Fruit fly (Drosophila melanogaster) whole organism, embryonic: ENCODE data around the gene CG9372.

Source experiments
- Atf-2 ChIP-seq: fragments of 200-800 bp; sonication (Bioruptor generic); optimal IDR thresholded peaks from 2 replicates; lab custom pipeline; 2016; ENCODE audit warnings: missing biosample characterization, missing genetic modification characterization
- BtbVII ChIP-seq: fragments of 200-800 bp; sonication (Bioruptor generic); optimal IDR thresholded peaks from 3 replicates; lab custom pipeline; 2017; ENCODE audit warnings: missing biosample characterization, mild to moderate bottlenecking, missing genetic modification characterization
- CG10979 ChIP-seq: fragments of 200-800 bp; sonication (Bioruptor generic); optimal IDR thresholded peaks from 2 replicates; lab custom pipeline; 2018; ENCODE audit warnings: missing biosample characterization, mild to moderate bottlenecking, missing genetic modification characterization, moderate library complexity
- CG12155 ChIP-seq: fragments of 200-800 bp; sonication (Bioruptor generic); optimal IDR thresholded peaks from 3 replicates; lab custom pipeline; 2016; ENCODE audit warnings: missing biosample characterization, missing genetic modification characterization
- CG12299 ChIP-seq: fragments of 200-800 bp; sonication (Bioruptor generic); optimal IDR thresholded peaks from 2 replicates; lab custom pipeline; 2018; ENCODE audit warnings: missing biosample characterization, mild to moderate bottlenecking, missing genetic modification characterization
- CG14965 ChIP-seq: fragments of 200-800 bp; sonication (Bioruptor generic); optimal IDR thresholded peaks from 2 replicates; lab custom pipeline; 2016; ENCODE audit warnings: missing biosample characterization, missing genetic modification characterization, borderline replicate concordance
- CG15011 ChIP-seq: fragments of 200-800 bp; sonication (Bioruptor generic); optimal IDR thresholded peaks from 3 replicates; lab custom pipeline; 2018; ENCODE audit warnings: missing biosample characterization, mild to moderate bottlenecking, missing genetic modification characterization
- CG15479 ChIP-seq: fragments of 200-800 bp; sonication (Bioruptor generic); optimal IDR thresholded peaks from 3 replicates; lab custom pipeline; 2019; ENCODE audit warnings: missing biosample characterization, mild to moderate bottlenecking, missing genetic modification characterization, moderate library complexity
- CG16779 ChIP-seq: fragments of 200-800 bp; sonication (Bioruptor generic); IDR thresholded peaks from 2 replicates; pipeline ENCODE4 v1.3.6; 2022; ENCODE audit warnings: missing biosample characterization, missing genetic modification characterization
- CG18011 ChIP-seq: fragments of 200-800 bp; sonication (Bioruptor generic); optimal IDR thresholded peaks from 2 replicates; lab custom pipeline; 2017; ENCODE audit warnings: missing biosample characterization, missing genetic modification characterization, mild to moderate bottlenecking, moderate library complexity, missing genotype
- CG18619 ChIP-seq: fragments of 200-800 bp; sonication (Bioruptor generic); optimal IDR thresholded peaks from 3 replicates; lab custom pipeline; 2017; ENCODE audit warnings: missing biosample characterization, mild to moderate bottlenecking, missing genetic modification characterization
- CG30020 ChIP-seq: fragments of 200-800 bp; optimal IDR thresholded peaks from 2 replicates; lab custom pipeline; 2019; ENCODE audit warnings: missing biosample characterization, mild to moderate bottlenecking, missing genetic modification characterization, moderate library complexity
- CG31388 ChIP-seq: fragments of 200-800 bp; sonication (Bioruptor generic); optimal IDR thresholded peaks from 2 replicates; lab custom pipeline; 2016; ENCODE audit warnings: missing biosample characterization, missing genetic modification characterization
- CG4730 ChIP-seq: fragments of 200-800 bp; sonication (Bioruptor generic); IDR thresholded peaks from 2 replicates; pipeline ENCODE4 v1.3.6; 2022; ENCODE audit warnings: missing biosample characterization, missing genetic modification characterization
- CG8359 ChIP-seq: fragments of 200-800 bp; sonication (Bioruptor generic); optimal IDR thresholded peaks from 2 replicates; lab custom pipeline; 2017; ENCODE audit warnings: missing biosample characterization, mild to moderate bottlenecking, missing genetic modification characterization, borderline replicate concordance
- CG8765 ChIP-seq: fragments of 200-800 bp; sonication (Bioruptor generic); IDR thresholded peaks from 2 replicates; pipeline ENCODE4 v1.3.6; 2022; ENCODE audit warnings: missing biosample characterization, missing genetic modification characterization
- CG9817 ChIP-seq: fragments of 200-800 bp; sonication (Bioruptor generic); optimal IDR thresholded peaks from 2 replicates; lab custom pipeline; 2018; ENCODE audit warnings: missing biosample characterization, mild to moderate bottlenecking, missing genetic modification characterization, moderate library complexity
- CrebB ChIP-seq: fragments of 200-800 bp; sonication (Bioruptor generic); optimal IDR thresholded peaks from 3 replicates; lab custom pipeline; 2018; ENCODE audit warnings: missing biosample characterization, mild to moderate bottlenecking, missing genetic modification characterization
- Fer3 ChIP-seq: fragments of 200-800 bp; sonication (Bioruptor generic); optimal IDR thresholded peaks from 2 replicates; lab custom pipeline; 2018; ENCODE audit warnings: missing biosample characterization, mild to moderate bottlenecking, missing genetic modification characterization, moderate library complexity
- HLHmδ ChIP-seq: fragments of 200-800 bp; sonication (Bioruptor generic); optimal IDR thresholded peaks from 2 replicates; lab custom pipeline; 2018; ENCODE audit warnings: missing biosample characterization, mild to moderate bottlenecking, missing genetic modification characterization, moderate library complexity
- Lim3 ChIP-seq: fragments of 200-800 bp; sonication (Bioruptor generic); IDR thresholded peaks from 2 replicates; pipeline ENCODE4 v1.3.6; 2022; ENCODE audit warnings: missing biosample characterization, missing genetic modification characterization
- Lpt ChIP-seq: fragments of >200 bp; optimal IDR thresholded peaks from 2 replicates; lab custom pipeline; 2018; ENCODE audit warnings: missing biosample characterization, missing genetic modification characterization
- Myb ChIP-seq: fragments of 200-800 bp; sonication (Bioruptor generic); optimal IDR thresholded peaks from 2 replicates; lab custom pipeline; 2016; ENCODE audit warnings: missing biosample characterization, missing genetic modification characterization
- Oaz ChIP-seq: fragments of 200-800 bp; sonication (Bioruptor generic); IDR thresholded peaks from 2 replicates; pipeline ENCODE4 v1.3.6; 2022; ENCODE audit warnings: missing biosample characterization, missing genetic modification characterization
- Sox100B ChIP-seq: fragments of 200-800 bp; sonication (Bioruptor generic); optimal IDR thresholded peaks from 3 replicates; lab custom pipeline; 2018; ENCODE audit warnings: missing biosample characterization, mild to moderate bottlenecking, missing genetic modification characterization
- Sry-β ChIP-seq: fragments of 200-800 bp; sonication (Bioruptor generic); optimal IDR thresholded peaks from 2 replicates; lab custom pipeline; 2018; ENCODE audit warnings: missing biosample characterization, mild to moderate bottlenecking, missing genetic modification characterization, moderate library complexity
- ap ChIP-seq: fragments of 200-800 bp; sonication (Bioruptor generic); IDR thresholded peaks from 2 replicates; pipeline ENCODE4 v1.3.6; 2022; ENCODE audit warnings: missing biosample characterization, missing genetic modification characterization
- cad ChIP-seq: fragments of >200 bp; optimal IDR thresholded peaks from 2 replicates; lab custom pipeline; 2017; ENCODE audit warnings: missing biosample characterization, missing genetic modification characterization
- chif ChIP-seq, 2 experiments: fragments of 200-800 bp; sonication (Bioruptor generic); optimal IDR thresholded peaks; 3 replicates each; lab custom pipeline; 2016; ENCODE audit warnings: missing biosample characterization in 2 of 2, missing genetic modification characterization in 2 of 2
- corto ChIP-seq: fragments of 200-800 bp; sonication (Bioruptor generic); optimal IDR thresholded peaks from 2 replicates; lab custom pipeline; 2016; ENCODE audit warnings: missing biosample characterization, mild to moderate bottlenecking, missing genetic modification characterization, moderate library complexity
- crp ChIP-seq, 2 experiments: fragments of 200-800 bp; sonication (Bioruptor generic); optimal IDR thresholded peaks; 2 replicates in 1 of 2; 3 replicates in 1 of 2; lab custom pipeline; 2017; ENCODE audit warnings: missing biosample characterization in 2 of 2, missing genetic modification characterization in 2 of 2, mild to moderate bottlenecking in 1 of 2, moderate library complexity in 1 of 2
- ewg ChIP-seq: fragments of 200-800 bp; sonication (Bioruptor generic); optimal IDR thresholded peaks from 3 replicates; lab custom pipeline; 2017; ENCODE audit warnings: mild to moderate bottlenecking, missing biosample characterization, missing genetic modification reagents, missing genetic modification characterization
- fd96Cb ChIP-seq: fragments of 200-800 bp; sonication (Bioruptor generic); optimal IDR thresholded peaks from 2 replicates; lab custom pipeline; 2018; ENCODE audit warnings: missing biosample characterization, mild to moderate bottlenecking, missing genetic modification characterization, moderate library complexity
- gce ChIP-seq: fragments of 200-800 bp; sonication (Bioruptor generic); IDR thresholded peaks from 3 replicates; pipeline ENCODE4 v1.3.6; 2022; ENCODE audit warnings: missing biosample characterization, missing genetic modification characterization
- gcm ChIP-seq: fragments of 200-800 bp; sonication (Bioruptor generic); optimal IDR thresholded peaks from 2 replicates; lab custom pipeline; 2019; ENCODE audit warnings: missing biosample characterization, mild to moderate bottlenecking, missing genetic modification characterization, moderate library complexity
- kah ChIP-seq: fragments of 200-800 bp; sonication (Bioruptor generic); optimal IDR thresholded peaks from 2 replicates; lab custom pipeline; 2018; ENCODE audit warnings: missing biosample characterization, mild to moderate bottlenecking, missing genetic modification characterization
- kay ChIP-seq: fragments of 200-800 bp; sonication (Bioruptor generic); optimal IDR thresholded peaks from 2 replicates; lab custom pipeline; 2016; ENCODE audit warnings: missing biosample characterization, missing genetic modification characterization
- lbe ChIP-seq: fragments of 200-800 bp; sonication (Bioruptor generic); optimal IDR thresholded peaks from 2 replicates; lab custom pipeline; 2016; ENCODE audit warnings: missing biosample characterization, mild to moderate bottlenecking, missing genetic modification characterization
- nmo ChIP-seq: fragments of 200-800 bp; sonication (Bioruptor generic); optimal IDR thresholded peaks from 2 replicates; lab custom pipeline; 2018; ENCODE audit warnings: missing biosample characterization, mild to moderate bottlenecking, missing genetic modification characterization, moderate library complexity
- p53 ChIP-seq: fragments of 200-800 bp; sonication (Bioruptor generic); optimal IDR thresholded peaks from 2 replicates; lab custom pipeline; 2016; ENCODE audit warnings: missing biosample characterization, missing genetic modification characterization
- pb ChIP-seq: fragments of 200-800 bp; sonication (Bioruptor generic); optimal IDR thresholded peaks from 3 replicates; lab custom pipeline; 2016; ENCODE audit warnings: missing biosample characterization, missing genetic modification characterization
- pros ChIP-seq: fragments of 200-800 bp; sonication (Bioruptor generic); optimal IDR thresholded peaks from 3 replicates; lab custom pipeline; 2019; ENCODE audit warnings: missing biosample characterization, mild to moderate bottlenecking, missing genetic modification characterization, moderate library complexity
- repo ChIP-seq: fragments of 200-800 bp; sonication (Bioruptor generic); optimal IDR thresholded peaks from 2 replicates; lab custom pipeline; 2016; ENCODE audit warnings: missing biosample characterization, missing genetic modification characterization
- sens ChIP-seq: fragments of 200-800 bp; sonication (Bioruptor generic); peaks from one replicate; lab custom pipeline; 2016; ENCODE audit warnings: missing biosample characterization, missing genetic modification characterization
- sob ChIP-seq: fragments of 200-800 bp; sonication (Bioruptor generic); IDR thresholded peaks from 2 replicates; pipeline ENCODE4 v1.3.6; 2022; ENCODE audit warnings: missing biosample characterization, missing genetic modification characterization
- sug ChIP-seq: fragments of 200-800 bp; optimal IDR thresholded peaks from 2 replicates; lab custom pipeline; 2019; ENCODE audit warnings: missing biosample characterization, mild to moderate bottlenecking, missing genetic modification characterization, moderate library complexity
- tna ChIP-seq: fragments of 200-800 bp; sonication (Bioruptor generic); IDR thresholded peaks from 2 replicates; pipeline ENCODE4 v1.3.6; 2022; ENCODE audit warnings: missing biosample characterization, missing genetic modification characterization; ENCODE audit not compliant: partially characterized antibody
- trem ChIP-seq: fragments of 200-800 bp; optimal IDR thresholded peaks from 3 replicates; lab custom pipeline; 2019; ENCODE audit warnings: missing biosample characterization, mild to moderate bottlenecking, missing genetic modification characterization, moderate library complexity
- vfl ChIP-seq: fragments of 200-800 bp; sonication (Bioruptor generic); optimal IDR thresholded peaks from 2 replicates; lab custom pipeline; 2016; ENCODE audit warnings: missing biosample characterization, missing genetic modification characterization

Gene CG9372

DNA sequence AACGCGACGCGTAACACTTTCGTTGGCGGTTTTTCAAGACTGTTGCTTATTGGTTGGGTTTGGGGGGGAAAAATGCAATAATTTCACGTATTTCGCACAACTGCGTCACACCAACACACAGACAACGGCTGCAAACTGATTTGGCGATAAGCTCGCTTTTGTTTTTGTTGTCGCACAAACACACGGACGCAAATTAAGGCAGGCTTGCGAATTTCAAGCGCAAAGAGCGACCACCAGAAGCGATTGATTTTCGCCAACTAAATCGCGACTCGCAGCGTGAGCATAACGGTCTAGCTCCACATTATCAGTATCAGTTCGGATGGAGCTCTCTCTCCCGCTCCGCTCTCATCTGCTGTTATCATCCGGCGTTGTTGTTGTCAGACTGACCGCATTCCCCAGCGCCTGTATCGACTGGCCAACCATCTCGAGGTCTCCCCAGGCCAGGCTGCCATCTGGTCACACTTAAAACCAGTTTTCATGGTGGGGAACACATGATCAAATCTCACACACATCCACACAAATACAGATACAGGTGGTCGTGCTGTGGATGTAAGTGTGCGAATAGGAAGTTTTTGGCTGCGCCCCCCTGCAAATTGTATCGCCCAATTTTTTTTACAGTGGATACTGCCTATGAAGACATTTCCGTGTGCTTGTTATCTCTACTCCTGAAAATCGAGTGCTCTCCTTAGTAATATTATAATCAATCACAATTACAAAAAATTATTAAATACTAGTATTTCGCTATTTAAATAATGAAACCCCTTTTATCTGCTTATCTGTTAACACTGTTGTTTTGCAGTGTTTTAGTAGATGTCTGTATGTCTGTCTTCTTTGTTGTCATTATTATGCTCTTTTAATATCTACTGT, 27.0 kb downstream of the CG9372 start (continued):
- TF ChIP-seq ap (GFP tag; lab: Robert Waterston, UW) (peak; percentile 34; the same call in 1 of the 2 replicates), Lpt (no peak), Lim3 (GFP tag; lab: Robert Waterston, UW) (no peak), Oaz (no peak), CG12155 (GFP tag; lab: Kevin White, UChicago) (peak; percentile 71), CG30020 (tag; lab: Kevin White, UChicago) (no peak), gcm (GFP tag; lab: Kevin White, UChicago) (peak; percentile 31), lbe (GFP tag; lab: Kevin White, UChicago) (peak; percentile 23), tna (GFP tag; lab: Robert Waterston, UW) (no peak), CG14965 (no peak), gce (no peak), CG15479 (GFP tag; lab: Kevin White, UChicago) (no peak), repo (peak; percentile 4), Myb (peak; percentile 4), HLHmδ (no peak), CG8765 (GFP tag; lab: Robert Waterston, UW) (no peak), BtbVII (GFP tag; lab: Kevin White, UChicago) (peak; percentile 55), Sry-β (no peak), CG18619 (GFP tag; lab: Kevin White, UChicago) (peak; percentile 16), pb (GFP tag; lab: Kevin White, UChicago) (no peak), pros (GFP tag; lab: Kevin White, UChicago) (no peak), CG15011 (peak; percentile 64), fd96Cb (tag; lab: Kevin White, UChicago) (peak; percentile 7), Sox100B (peak; percentile 27), CG8359 (GFP tag; lab: Kevin White, UChicago) (no peak), CG31388 (GFP tag; lab: Kevin White, UChicago) (no peak), CG4730 (GFP tag; lab: Robert Waterston, UW) (0 out of 2 replicates have a peak, but pooled peaks have one; percentile 20), sob (GFP tag; lab: Robert Waterston, UW) (peak; percentile 69), Atf-2 (GFP tag; lab: Kevin White, UChicago) (no peak), sens (GFP tag; lab: Kevin White, UChicago) (peak; percentile 56), ewg (GFP tag; lab: Kevin White, UChicago) (no peak), kah (GFP tag; lab: Kevin White, UChicago) (peak; percentile 83), Fer3 (tag; lab: Kevin White, UChicago) (peak; percentile 78), kay (GFP tag; lab: Kevin White, UChicago) (no peak), CrebB (tag; lab: Kevin White, UChicago) (peak; percentile 22), corto (peak; percentile 53), crp (GFP tag; optimal IDR thresholded peaks at IDR 0.05; lab: Kevin White, UChicago) (peak in 1 of 2 experiments; percentile 33), CG16779 (GFP tag; lab: Robert Waterston, UW) (peak; percentile 59; the same call in 1 of the 2 replicates), vfl (GFP tag; lab: Kevin White, UChicago) (no peak), CG18011 (GFP tag; lab: Kevin White, UChicago) (peak; percentile 32), chif (GFP tag; optimal IDR thresholded peaks at IDR 0.05; lab: Kevin White, UChicago) (no peak), sug (tag; lab: Kevin White, UChicago) (peak; percentile 100), nmo (GFP tag; lab: Kevin White, UChicago) (peak; percentile 28), CG9817 (tag; lab: Kevin White, UChicago) (peak; percentile 56), cad (no peak), CG10979 (tag; lab: Kevin White, UChicago) (no peak), trem (tag; lab: Kevin White, UChicago) (no peak), CG12299 (tag; lab: Kevin White, UChicago) (peak; percentile 26), p53 (GFP tag; lab: Kevin White, UChicago) (no peak)
